Worm (Caenorhabditis elegans): ENCODE data around the gene F59B2.13.

DNA sequence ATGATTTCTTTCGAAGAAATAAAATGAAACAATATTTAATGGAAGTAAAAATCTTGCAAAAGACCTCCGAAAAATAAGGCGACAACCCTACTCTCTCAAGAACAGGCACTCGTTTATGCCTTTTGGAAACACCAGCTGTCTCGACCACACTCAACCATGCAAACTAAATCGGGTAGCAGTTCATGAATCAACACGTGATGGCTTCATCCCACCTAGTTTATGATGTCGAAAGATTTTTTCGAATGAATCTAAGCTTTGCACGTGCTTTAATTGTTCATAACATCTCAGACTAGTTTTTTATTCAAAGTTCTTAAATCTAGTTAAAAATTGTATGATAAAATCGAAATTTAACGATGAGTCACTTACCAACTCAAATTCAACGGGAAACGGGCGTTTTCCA is 26.4 kb upstream of the F59B2.13 start:
- TF ChIP-seq snpc-4 (GFP tag; optimal IDR thresholded peaks at IDR 0.05) (no peak), snpc-4 (tag; optimal IDR thresholded peaks at IDR 0.05) (no peak), nfya-1 (tag; optimal IDR thresholded peaks at IDR 0.05; ENCODE audit: borderline replicate concordance, insufficient read depth) (no peak), atf-7 (tag; optimal IDR thresholded peaks at IDR 0.05) (no peak), egl-18 (GFP tag; IDR thresholded peaks at IDR 0.05) (no peak), lag-1 (GFP tag; IDR thresholded peaks at IDR 0.05) (no peak), chd-7 (tag; optimal IDR thresholded peaks at IDR 0.05) (no peak), lin-35 (GFP tag; optimal IDR thresholded peaks at IDR 0.05) (no peak), ZK185.1 (tag; optimal IDR thresholded peaks at IDR 0.05; ENCODE audit: poor library complexity, severe bottlenecking) (no peak), pha-4 (tag; optimal IDR thresholded peaks at IDR 0.05) (no peak), attf-5 (GFP tag; optimal IDR thresholded peaks at IDR 0.05) (no peak), F39B2.1 (GFP tag; IDR thresholded peaks at IDR 0.05) (no peak), B0261.1 (tag; optimal IDR thresholded peaks at IDR 0.05) (no peak), tbx-9 (tag; optimal IDR thresholded peaks at IDR 0.05; ENCODE audit: borderline replicate concordance) (no peak)
